Fruit fly (Drosophila melanogaster): ENCODE data around the gene CG18213.
A peak's percentile ranks its signal among the peaks of the same experiment; 100 is the strongest.

DNA sequence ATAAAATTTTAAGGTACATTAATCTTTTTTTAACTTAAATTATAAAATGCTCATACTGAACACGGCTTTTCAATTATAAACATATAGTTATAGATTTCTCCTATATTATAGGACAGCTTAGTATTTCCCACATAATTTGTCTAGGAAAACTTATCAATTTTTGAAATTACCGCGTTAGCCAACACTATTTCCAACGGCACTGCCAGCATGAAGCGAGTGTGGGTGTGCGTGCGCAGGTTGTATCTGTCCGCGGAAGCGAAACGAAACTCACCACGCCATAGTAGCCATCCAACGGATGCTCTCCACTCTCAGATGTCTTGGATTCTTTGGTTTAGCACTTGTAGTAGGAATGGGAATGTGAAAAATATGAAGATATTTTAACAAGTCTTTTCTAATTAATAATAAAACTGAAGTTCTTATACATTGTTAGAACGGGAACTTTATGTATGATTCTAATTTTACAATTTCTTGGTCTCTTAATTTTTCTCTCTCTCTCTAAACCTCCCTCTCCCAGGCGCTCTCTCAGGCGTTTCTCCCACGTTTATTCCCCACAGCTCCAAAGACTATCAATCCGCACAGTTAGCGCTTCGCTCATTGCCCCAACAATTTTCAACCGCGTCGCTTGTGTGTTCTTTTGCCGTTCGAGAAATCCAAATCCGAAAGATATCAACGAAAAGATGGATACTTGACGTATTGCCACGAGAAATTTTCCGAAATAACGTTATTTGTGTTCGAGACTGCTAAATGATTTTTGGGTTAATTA is 13.6 kb upstream of the CG18213 start, which contains the start of gene Dad:
- TF ChIP-seq spab (GFP tag; optimal IDR thresholded peaks at IDR 0.05) (no peak), Lpt (GFP tag; optimal IDR thresholded peaks at IDR 0.05) (no peak), CG16779 (tag; optimal IDR thresholded peaks at IDR 0.05) (peak; percentile 52), CG7368 (GFP tag; optimal IDR thresholded peaks at IDR 0.05) (no peak), achi (GFP tag; optimal IDR thresholded peaks at IDR 0.05) (peak; percentile 34), cyc (GFP tag; optimal IDR thresholded peaks at IDR 0.05) (peak; percentile 16), Ets96B (tag; optimal IDR thresholded peaks at IDR 0.05) (no peak), CG11762 (GFP tag; optimal IDR thresholded peaks at IDR 0.05; ENCODE audit: insufficient read depth) (no peak), vri (GFP tag; optimal IDR thresholded peaks at IDR 0.05) (peak; percentile 35)
